Fruit fly (Drosophila melanogaster) whole organism, embryonic: ENCODE results near the gene CG42671.
A peak's percentile ranks its signal among the peaks of the same experiment; 100 is the strongest.

Experiments
- Ada2b ChIP-seq: fragments of 200-800 bp; sonication (Bioruptor generic); IDR thresholded peaks from 2 replicates; pipeline ENCODE4 v1.3.6; 2022; ENCODE audit warnings: missing biosample characterization, missing genetic modification characterization
- Awh ChIP-seq: fragments of 200-800 bp; sonication (Bioruptor generic); IDR thresholded peaks from 2 replicates; pipeline ENCODE4, ENCODE4 v1.3.6; 2022; ENCODE audit warnings: missing biosample characterization, missing genetic modification characterization
- BEAF-32 ChIP-seq: fragments of 200-800 bp; sonication (Bioruptor generic); optimal IDR thresholded peaks from 3 replicates; lab custom pipeline; 2017; ENCODE audit warnings: missing biosample characterization, missing genetic modification characterization, mild to moderate bottlenecking, moderate library complexity, missing genetic modification reagents
- BtbVII ChIP-seq: fragments of 200-800 bp; sonication (Bioruptor generic); optimal IDR thresholded peaks from 3 replicates; lab custom pipeline; 2017; ENCODE audit warnings: missing biosample characterization, mild to moderate bottlenecking, missing genetic modification characterization
- CG10366 ChIP-seq: fragments of 200-800 bp; sonication (Bioruptor generic); IDR thresholded peaks from 2 replicates; pipeline ENCODE4 v1.3.6; 2022; ENCODE audit warnings: missing biosample characterization, missing genetic modification characterization
- CG10654 ChIP-seq: fragments of 200-800 bp; sonication (Bioruptor generic); optimal IDR thresholded peaks from 2 replicates; lab custom pipeline; 2016; ENCODE audit warnings: missing biosample characterization, missing genetic modification characterization
- CG12155 ChIP-seq: fragments of 200-800 bp; sonication (Bioruptor generic); optimal IDR thresholded peaks from 3 replicates; lab custom pipeline; 2016; ENCODE audit warnings: missing biosample characterization, missing genetic modification characterization
- CG15011 ChIP-seq: fragments of 200-800 bp; sonication (Bioruptor generic); optimal IDR thresholded peaks from 3 replicates; lab custom pipeline; 2018; ENCODE audit warnings: missing biosample characterization, mild to moderate bottlenecking, missing genetic modification characterization
- CG17829 ChIP-seq: fragments of 200-800 bp; optimal IDR thresholded peaks from 2 replicates; lab custom pipeline; 2019; ENCODE audit warnings: missing biosample characterization, mild to moderate bottlenecking, missing genetic modification characterization, moderate library complexity
- CG18764 ChIP-seq: fragments of 200-800 bp; sonication (Bioruptor generic); optimal IDR thresholded peaks from 3 replicates; lab custom pipeline; 2016; ENCODE audit warnings: missing biosample characterization, missing genetic modification characterization
- CG2120 ChIP-seq: fragments of 200-800 bp; sonication (Bioruptor generic); optimal IDR thresholded peaks from 3 replicates; lab custom pipeline; 2016; ENCODE audit warnings: missing biosample characterization, missing genetic modification characterization
- CG2712 ChIP-seq: fragments of 200-800 bp; optimal IDR thresholded peaks from 3 replicates; lab custom pipeline; 2019; ENCODE audit warnings: missing biosample characterization, mild to moderate bottlenecking, missing genetic modification characterization, moderate library complexity
- CG3163 ChIP-seq: fragments of 200-800 bp; sonication (Bioruptor generic); optimal IDR thresholded peaks from 3 replicates; lab custom pipeline; 2016; ENCODE audit warnings: missing biosample characterization, missing genetic modification characterization
- CG32767 ChIP-seq: fragments of 200-800 bp; sonication (Bioruptor generic); IDR thresholded peaks from 2 replicates; pipeline ENCODE4 v1.3.6; 2022; ENCODE audit warnings: missing biosample characterization, missing genetic modification characterization
- CG34422 ChIP-seq: fragments of 200-800 bp; sonication (Bioruptor generic); IDR thresholded peaks from 3 replicates; pipeline ENCODE4 v1.3.6; 2022; ENCODE audit warnings: missing biosample characterization, missing genetic modification characterization
- CG3847 ChIP-seq: fragments of 200-800 bp; sonication (Bioruptor generic); IDR thresholded peaks from 2 replicates; pipeline ENCODE4 v1.3.6; 2022; ENCODE audit warnings: missing biosample characterization, missing genetic modification characterization
- CG4617 ChIP-seq: fragments of 200-800 bp; sonication (Bioruptor generic); optimal IDR thresholded peaks from 3 replicates; lab custom pipeline; 2016; ENCODE audit warnings: missing biosample characterization, missing genetic modification characterization, borderline replicate concordance
- CG4730 ChIP-seq: fragments of 200-800 bp; sonication (Bioruptor generic); IDR thresholded peaks from 2 replicates; pipeline ENCODE4 v1.3.6; 2022; ENCODE audit warnings: missing biosample characterization, missing genetic modification characterization
- CG6175 ChIP-seq: fragments of 200-800 bp; sonication (Bioruptor generic); IDR thresholded peaks from 3 replicates; pipeline ENCODE4 v1.3.6; 2022; ENCODE audit warnings: missing biosample characterization, missing genetic modification characterization
- CG7839 ChIP-seq: fragments of 200-800 bp; sonication (Bioruptor generic); optimal IDR thresholded peaks from 3 replicates; lab custom pipeline; 2018; ENCODE audit warnings: missing biosample characterization, mild to moderate bottlenecking, missing genetic modification characterization, moderate library complexity
- CTCF ChIP-seq: fragments of 200-800 bp; sonication (Bioruptor generic); optimal IDR thresholded peaks from 2 replicates; lab custom pipeline; 2017; ENCODE audit warnings: missing biosample characterization, mild to moderate bottlenecking, missing genetic modification characterization, moderate library complexity
- Drgx ChIP-seq: fragments of 200-800 bp; sonication (Bioruptor generic); IDR thresholded peaks from 2 replicates; pipeline ENCODE4 v1.3.6; 2022; ENCODE audit warnings: missing biosample characterization, missing genetic modification characterization
- ERR ChIP-seq: fragments of 200-800 bp; sonication (Bioruptor generic); optimal IDR thresholded peaks from 2 replicates; lab custom pipeline; 2016; ENCODE audit warnings: missing biosample characterization, missing genetic modification characterization
- Ets97D ChIP-seq: fragments of 200-800 bp; sonication (Bioruptor generic); optimal IDR thresholded peaks from 3 replicates; lab custom pipeline; 2016; ENCODE audit warnings: missing biosample characterization, missing genetic modification characterization
- HLHmδ ChIP-seq: fragments of 200-800 bp; sonication (Bioruptor generic); optimal IDR thresholded peaks from 2 replicates; lab custom pipeline; 2018; ENCODE audit warnings: missing biosample characterization, mild to moderate bottlenecking, missing genetic modification characterization, moderate library complexity
- Hmr ChIP-seq: fragments of 200-800 bp; sonication (Bioruptor generic); optimal IDR thresholded peaks from 3 replicates; lab custom pipeline; 2017; ENCODE audit warnings: mild to moderate bottlenecking, missing biosample characterization, missing genetic modification reagents, missing genetic modification characterization
- Hr51 ChIP-seq, 2 experiments: fragments of 200-800 bp; sonication (Bioruptor generic); optimal IDR thresholded peaks; 2 replicates in 1 of 2; 3 replicates in 1 of 2; lab custom pipeline; 2016 to 2018; ENCODE audit warnings: missing biosample characterization in 2 of 2, missing genetic modification characterization in 2 of 2, mild to moderate bottlenecking in 1 of 2, moderate library complexity in 1 of 2
- MESR4 ChIP-seq: fragments of 200-800 bp; sonication (Bioruptor generic); optimal IDR thresholded peaks from 2 replicates; lab custom pipeline; 2018; ENCODE audit warnings: missing biosample characterization, mild to moderate bottlenecking, missing genetic modification characterization, moderate library complexity
- Med ChIP-seq: fragments of 200-800 bp; sonication (Bioruptor generic); peaks from one replicate; lab custom pipeline; 2016; ENCODE audit warnings: missing biosample characterization, missing genetic modification characterization, mild to moderate bottlenecking, inconsistent platforms, moderate library complexity
- Meics ChIP-seq: fragments of 200-800 bp; sonication (Bioruptor generic); optimal IDR thresholded peaks from 2 replicates; lab custom pipeline; 2017; ENCODE audit warnings: missing biosample characterization, mild to moderate bottlenecking, missing genetic modification characterization
- Myb ChIP-seq: fragments of 200-800 bp; sonication (Bioruptor generic); optimal IDR thresholded peaks from 2 replicates; lab custom pipeline; 2016; ENCODE audit warnings: missing biosample characterization, missing genetic modification characterization
- Trl ChIP-seq, 3 experiments: fragments of >200 bp in 2 of 3; fragments of 200-800 bp in 1 of 3; sonication (Bioruptor generic) in 1 of 3; optimal IDR thresholded peaks; 2 replicates in 1 of 3; 3 replicates in 2 of 3; lab custom pipeline; 2016 to 2017; ENCODE audit warnings: missing biosample characterization in 1 of 3, missing genetic modification characterization in 1 of 3
- btn ChIP-seq: fragments of 200-800 bp; sonication (Bioruptor generic); optimal IDR thresholded peaks from 2 replicates; lab custom pipeline; 2016; ENCODE audit warnings: missing biosample characterization, missing genetic modification characterization
- cas ChIP-seq: fragments of 200-800 bp; sonication (Bioruptor generic); IDR thresholded peaks from 2 replicates; pipeline ENCODE4 v1.3.6; 2022; ENCODE audit warnings: missing biosample characterization, missing genetic modification characterization
- crp ChIP-seq, 2 experiments: fragments of 200-800 bp; sonication (Bioruptor generic); optimal IDR thresholded peaks; 2 replicates in 1 of 2; 3 replicates in 1 of 2; lab custom pipeline; 2017; ENCODE audit warnings: missing biosample characterization in 2 of 2, missing genetic modification characterization in 2 of 2, mild to moderate bottlenecking in 1 of 2, moderate library complexity in 1 of 2
- gcm2 ChIP-seq: fragments of 200-800 bp; sonication (Bioruptor generic); optimal IDR thresholded peaks from 2 replicates; lab custom pipeline; 2016; ENCODE audit warnings: missing biosample characterization, missing genetic modification characterization
- grau ChIP-seq: fragments of 200-800 bp; optimal IDR thresholded peaks from 3 replicates; lab custom pipeline; 2019; ENCODE audit warnings: missing biosample characterization, mild to moderate bottlenecking, missing genetic modification characterization, moderate library complexity
- grn ChIP-seq: fragments of 200-800 bp; sonication (Bioruptor generic); optimal IDR thresholded peaks from 3 replicates; lab custom pipeline; 2017; ENCODE audit warnings: missing biosample characterization, missing genetic modification characterization
- gsb-n ChIP-seq: fragments of 200-800 bp; sonication (Bioruptor generic); optimal IDR thresholded peaks from 3 replicates; lab custom pipeline; 2018; ENCODE audit warnings: missing biosample characterization, mild to moderate bottlenecking, missing genetic modification characterization
- lbe ChIP-seq: fragments of 200-800 bp; sonication (Bioruptor generic); optimal IDR thresholded peaks from 2 replicates; lab custom pipeline; 2016; ENCODE audit warnings: missing biosample characterization, mild to moderate bottlenecking, missing genetic modification characterization
- lilli ChIP-seq: fragments of 200-800 bp; sonication (Bioruptor generic); optimal IDR thresholded peaks from 3 replicates; lab custom pipeline; 2016; ENCODE audit warnings: missing biosample characterization, missing genetic modification characterization
- lmd ChIP-seq: fragments of 200-800 bp; sonication (Bioruptor generic); IDR thresholded peaks from 2 replicates; pipeline ENCODE4 v1.3.6; 2022; ENCODE audit warnings: missing biosample characterization, missing genetic modification characterization
- lola ChIP-seq, 3 experiments: fragments of >200 bp in 2 of 3; fragments of 200-800 bp in 1 of 3; sonication (Bioruptor generic) in 1 of 3; optimal IDR thresholded peaks; 2 replicates each; lab custom pipeline; 2017 to 2019; ENCODE audit warnings: missing biosample characterization in 3 of 3, missing genetic modification characterization in 3 of 3, mild to moderate bottlenecking in 1 of 3, moderate library complexity in 1 of 3
- peb ChIP-seq: fragments of 200-800 bp; sonication (Bioruptor generic); IDR thresholded peaks from 2 replicates; pipeline ENCODE4 v1.3.6; 2022; ENCODE audit warnings: missing biosample characterization, missing genetic modification characterization
- pho ChIP-seq: fragments of 200-800 bp; sonication (Bioruptor generic); optimal IDR thresholded peaks from 2 replicates; lab custom pipeline; 2016; ENCODE audit warnings: missing biosample characterization, missing genetic modification characterization
- sd ChIP-seq: fragments of 200-800 bp; sonication (Bioruptor generic); optimal IDR thresholded peaks from 3 replicates; lab custom pipeline; 2018; ENCODE audit warnings: missing biosample characterization, mild to moderate bottlenecking, missing genetic modification characterization, moderate library complexity
- slbo ChIP-seq: fragments of 200-800 bp; sonication (Bioruptor generic); IDR thresholded peaks from 2 replicates; pipeline ENCODE4 v1.3.6; 2022; ENCODE audit warnings: missing biosample characterization, missing genetic modification characterization
- slp2 ChIP-seq: fragments of 200-800 bp; sonication (Bioruptor generic); optimal IDR thresholded peaks from 2 replicates; lab custom pipeline; 2016; ENCODE audit warnings: missing biosample characterization, missing genetic modification characterization
- yki ChIP-seq: fragments of >200 bp; optimal IDR thresholded peaks from 3 replicates; lab custom pipeline; 2018

CG42671 gene

DNA sequence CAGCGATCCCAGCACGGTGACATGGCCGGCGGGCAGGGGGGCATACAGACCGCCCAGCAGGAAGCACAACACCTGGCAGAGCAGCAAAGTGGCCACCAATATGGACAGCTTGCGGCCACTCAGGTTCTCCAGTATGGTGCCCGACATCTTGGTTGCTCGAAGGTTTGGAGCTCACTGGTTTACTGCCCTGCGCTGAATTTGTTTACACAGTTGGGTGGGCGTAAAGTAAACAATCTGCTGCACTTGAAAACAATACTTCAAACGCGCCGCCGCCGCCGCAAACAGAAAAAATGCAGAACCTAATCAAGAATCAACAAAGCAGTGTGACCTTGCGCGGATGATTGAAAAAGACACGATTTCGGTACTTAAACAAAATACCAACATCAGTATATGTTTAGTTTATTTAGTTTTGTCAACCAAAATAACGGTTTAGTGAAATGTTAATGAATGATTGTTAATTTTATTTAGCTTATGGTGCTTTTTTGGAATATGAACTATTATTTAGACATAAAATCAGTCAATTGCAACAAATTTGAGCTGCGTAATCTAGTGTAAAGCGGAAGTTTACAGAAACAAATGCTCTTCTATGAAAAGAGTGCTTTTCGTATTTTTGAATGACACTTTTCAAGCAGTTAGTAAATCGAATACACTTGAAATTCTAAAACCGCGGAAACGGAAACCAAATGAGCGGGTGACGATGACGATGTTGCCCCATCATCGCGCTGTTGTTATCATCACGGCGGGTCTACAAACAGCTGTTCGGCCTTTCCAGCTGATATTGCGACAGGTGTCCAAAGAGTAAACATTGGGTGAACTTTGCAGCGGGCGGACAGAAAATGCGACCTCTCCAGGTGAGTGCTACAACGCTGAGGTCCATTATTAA is 44.8 kb upstream of the CG42671 start, which contains the start of the genes wls and Adck5 (continued):
- TF ChIP-seq MESR4 (GFP tag; lab: Kevin White, UChicago) (peak; percentile 59), Meics (peak; percentile 76), grau (no peak), yki (no peak), cas (GFP tag; lab: Robert Waterston, UW) (no peak), sd (tag; lab: Kevin White, UChicago) (no peak), CG32767 (GFP tag; lab: Robert Waterston, UW) (no peak), lola (GFP tag; optimal IDR thresholded peaks at IDR 0.05; lab: Kevin White, UChicago) (no peak), peb (GFP tag; lab: Robert Waterston, UW) (no peak), CG3163 (GFP tag; lab: Kevin White, UChicago) (no peak), CG4617 (GFP tag; lab: Kevin White, UChicago) (no peak), btn (GFP tag; lab: Kevin White, UChicago) (peak; percentile 20), Hr51 (GFP tag; optimal IDR thresholded peaks at IDR 0.05; lab: Kevin White, UChicago) (no peak), CG18764 (GFP tag; lab: Kevin White, UChicago) (peak; percentile 28), gcm2 (GFP tag; lab: Kevin White, UChicago) (peak; percentile 3), gsb-n (tag; lab: Kevin White, UChicago) (no peak), CG10366 (no peak), lilli (GFP tag; lab: Kevin White, UChicago) (peak; percentile 26), Ets97D (GFP tag; lab: Kevin White, UChicago) (peak; percentile 98), HLHmδ (GFP tag; lab: Kevin White, UChicago) (peak; percentile 44), Ada2b (0 out of 2 replicates have a peak, but pooled peaks have one; percentile 5), CG4730 (GFP tag; lab: Robert Waterston, UW) (no peak), Drgx (GFP tag; lab: Robert Waterston, UW) (no peak; the same call in 1 of the 2 replicates), CG7839 (tag; lab: Kevin White, UChicago) (no peak)
- TF ChIP-seq, all 482 proteins: peak for 204

- TF ChIP-seq CG12155 (GFP tag; lab: Kevin White, UChicago): no peak
- no peak for TF ChIP-seq CG17829
- no peak for TF ChIP-seq BEAF-32 (GFP tag; lab: Kevin White, UChicago)
- TF ChIP-seq CG6175 (GFP tag; lab: Robert Waterston, UW): no peak
- TF ChIP-seq pho (GFP tag; lab: Kevin White, UChicago): no peak
- TF ChIP-seq BtbVII (GFP tag; lab: Kevin White, UChicago): no peak
- peak; percentile 50 for TF ChIP-seq Med (GFP tag; lab: Kevin White, UChicago)
- peak; percentile 21 for TF ChIP-seq CG2120 (GFP tag; lab: Kevin White, UChicago)
- TF ChIP-seq Trl (optimal IDR thresholded peaks at IDR 0.05; lab: Kevin White, UChicago): no peak
- no peak for TF ChIP-seq Trl (GFP tag; optimal IDR thresholded peaks at IDR 0.05; lab: Kevin White, UChicago)
- TF ChIP-seq lmd (GFP tag; lab: Robert Waterston, UW): peak; percentile 15; the same call in 1 of the 2 replicates
- TF ChIP-seq CTCF: no peak
- no peak for TF ChIP-seq Myb (GFP tag; lab: Kevin White, UChicago)
- TF ChIP-seq lbe: no peak
- no peak for TF ChIP-seq CG3847
- TF ChIP-seq slp2: no peak
- TF ChIP-seq CG34422 (GFP tag; lab: Robert Waterston, UW): 0 out of 3 replicates have a peak, but pooled peaks have one; percentile 35
- TF ChIP-seq ERR (GFP tag; lab: Kevin White, UChicago): no peak
- no peak for TF ChIP-seq Hmr (GFP tag; lab: Kevin White, UChicago)
- no peak for TF ChIP-seq slbo (GFP tag; lab: Robert Waterston, UW)
- no peak for TF ChIP-seq CG10654
- no peak for TF ChIP-seq Awh (GFP tag; lab: Robert Waterston, UW)
- no peak for TF ChIP-seq crp (GFP tag; optimal IDR thresholded peaks at IDR 0.05; lab: Kevin White, UChicago)
- no peak for TF ChIP-seq CG2712 (tag; lab: Kevin White, UChicago)
- TF ChIP-seq CG15011 (GFP tag; lab: Kevin White, UChicago): no peak
- no peak for TF ChIP-seq grn (GFP tag; lab: Kevin White, UChicago)
- TF ChIP-seq Ada2b: 0 out of 2 replicates have a peak, but pooled peaks have one; percentile 15
These were observed 41.2 kb upstream of the CG42671 start, which contains the start of gene CG14142 for dm6 chr3L:11173049-11173564. CG14142 (plus strand) TSS chr3L:11173514.
